Fruit fly (Drosophila melanogaster): ENCODE measurements around the gene CG33189.
A peak's percentile ranks its signal among the peaks of the same experiment; 100 is the strongest.

Gene CG33189

DNA sequence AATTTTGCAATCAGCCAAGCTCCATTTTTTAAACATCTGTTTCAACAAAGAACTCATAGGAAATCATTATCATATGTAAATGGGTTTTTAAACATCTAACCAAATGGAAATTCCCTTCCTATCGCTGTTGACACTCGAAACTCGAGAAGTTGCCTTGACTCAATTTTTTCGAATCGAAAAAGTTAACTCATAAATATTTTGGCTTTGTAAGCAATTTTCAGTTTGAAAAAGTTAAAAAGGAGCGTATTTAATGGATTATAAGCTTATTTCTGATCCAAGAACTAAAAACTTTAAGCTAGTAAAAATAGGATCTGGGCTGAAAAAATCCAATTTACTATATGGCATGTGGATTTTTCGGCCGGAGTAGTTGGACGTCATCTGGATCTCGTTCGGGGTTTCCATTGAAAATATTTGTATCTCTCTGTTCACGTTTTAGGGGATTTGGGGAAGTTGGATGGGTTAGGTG, 32.6 kb upstream of the CG33189 start, which contains the start of gene CG9837 (continued):
- TF ChIP-seq CG3838 (GFP tag; optimal IDR thresholded peaks at IDR 0.05) (no peak), CG8765 (GFP tag; IDR thresholded peaks at IDR 0.05) (no peak), Atf-2 (GFP tag; optimal IDR thresholded peaks at IDR 0.05) (no peak), CG10431 (GFP tag; optimal IDR thresholded peaks at IDR 0.05) (no peak), CG2712 (tag; optimal IDR thresholded peaks at IDR 0.05) (no peak), sr (GFP tag; IDR thresholded peaks at IDR 0.05) (no peak), HLH4C (GFP tag; IDR thresholded peaks at IDR 0.05; ENCODE audit: partially characterized antibody) (no peak), Dek (tag; optimal IDR thresholded peaks at IDR 0.05) (no peak), ranshi (GFP tag; IDR thresholded peaks at IDR 0.05) (no peak), CG14014 (GFP tag; IDR thresholded peaks at IDR 0.05) (no peak), CG6689 (GFP tag; IDR thresholded peaks at IDR 0.05) (no peak), CG8944 (GFP tag; optimal IDR thresholded peaks at IDR 0.05) (no peak), btn (GFP tag; optimal IDR thresholded peaks at IDR 0.05) (no peak), Side (GFP tag; optimal IDR thresholded peaks at IDR 0.05) (peak; percentile 8), Fer1 (GFP tag; optimal IDR thresholded peaks at IDR 0.05) (no peak), HmgD (GFP tag; optimal IDR thresholded peaks at IDR 0.05) (no peak), Stat92E (GFP tag; optimal IDR thresholded peaks at IDR 0.05) (no peak), danr (GFP tag; IDR thresholded peaks at IDR 0.05) (no peak), Camta (GFP tag; optimal IDR thresholded peaks at IDR 0.05) (no peak), kni (GFP tag; optimal IDR thresholded peaks at IDR 0.05) (no peak), CG5953 (GFP tag; IDR thresholded peaks at IDR 0.05) (no peak), CG2116 (GFP tag; optimal IDR thresholded peaks at IDR 0.05) (no peak), CG6765 (GFP tag; optimal IDR thresholded peaks at IDR 0.05) (no peak), Ptx1 (GFP tag; IDR thresholded peaks at IDR 0.05) (no peak), CG7928 (GFP tag; optimal IDR thresholded peaks at IDR 0.05) (no peak), sens (GFP tag) (no peak), CG2875 (GFP tag; optimal IDR thresholded peaks at IDR 0.05) (no peak), NfI (GFP tag; optimal IDR thresholded peaks at IDR 0.05) (no peak), CG34376 (GFP tag; optimal IDR thresholded peaks at IDR 0.05) (peak; percentile 30), CG4820 (GFP tag; optimal IDR thresholded peaks at IDR 0.05) (no peak), CG13894 (tag; optimal IDR thresholded peaks at IDR 0.05) (peak; percentile 46), insv (GFP tag; optimal IDR thresholded peaks at IDR 0.05) (no peak), HHEX (GFP tag; optimal IDR thresholded peaks at IDR 0.05) (no peak), CG31224 (GFP tag; IDR thresholded peaks at IDR 0.05) (no peak), twi (tag; optimal IDR thresholded peaks at IDR 0.05) (peak; percentile 15), z (GFP tag; IDR thresholded peaks at IDR 0.05) (no peak), CG30020 (tag; optimal IDR thresholded peaks at IDR 0.05) (no peak), CG10543 (GFP tag; optimal IDR thresholded peaks at IDR 0.05) (peak; percentile 8), dysf (GFP tag; IDR thresholded peaks at IDR 0.05) (no peak)

dm6 chr3R:8812342-8812966, 31.9 kb upstream of the CG33189 start:
- no peak for TF ChIP-seq CG10654 (GFP tag; optimal IDR thresholded peaks at IDR 0.05)
- no peak for TF ChIP-seq Atf3 (GFP tag; optimal IDR thresholded peaks at IDR 0.05)
- TF ChIP-seq CG32772 (GFP tag; IDR thresholded peaks at IDR 0.05): peak; percentile 58; the same call in 1 of the 2 replicates
- TF ChIP-seq jing (GFP tag; optimal IDR thresholded peaks at IDR 0.05): peak; percentile 27
- peak; percentile 77 for TF ChIP-seq Xrp1 (GFP tag; IDR thresholded peaks at IDR 0.05)
- no peak; the same call in 1 of the 2 replicates for TF ChIP-seq Atf6 (GFP tag; IDR thresholded peaks at IDR 0.05)
- no peak for TF ChIP-seq CG18619 (GFP tag; optimal IDR thresholded peaks at IDR 0.05)
- TF ChIP-seq nom (GFP tag; optimal IDR thresholded peaks at IDR 0.05): peak; percentile 40
- peak; percentile 42 for TF ChIP-seq Atf-2 (GFP tag; optimal IDR thresholded peaks at IDR 0.05)
- peak; percentile 53; the same call in 1 of the 2 replicates for TF ChIP-seq CG6272 (GFP tag; IDR thresholded peaks at IDR 0.05)
- TF ChIP-seq sna (GFP tag; IDR thresholded peaks at IDR 0.05; ENCODE audit: partially characterized antibody): no peak
- TF ChIP-seq bab2 (GFP tag; optimal IDR thresholded peaks at IDR 0.05): peak; percentile 56
- TF ChIP-seq lab (GFP tag; optimal IDR thresholded peaks at IDR 0.05): no peak
- TF ChIP-seq crol (GFP tag; IDR thresholded peaks at IDR 0.05): peak; percentile 43; the same call in 1 of the 2 replicates
- TF ChIP-seq YL-1 (GFP tag; optimal IDR thresholded peaks at IDR 0.05): no peak

Measured in whole organism, embryonic.